Worm (Caenorhabditis elegans) whole organism, midembryonic: Measurements from ENCODE around the gene rpl-21.

Source experiments
- T22C8.4 ChIP-seq: fragments of 200-800 bp; sonication (Bioruptor generic); IDR thresholded peaks from 2 replicates; pipeline ENCODE4 v1.3.6; 2022; ENCODE audit warnings: missing genetic modification characterization, missing compliant biosample characterization
- cog-1 ChIP-seq: sonication (generic microtip); optimal IDR thresholded peaks from 2 replicates; lab custom pipeline; 2016; ENCODE audit warnings: missing genetic modification characterization, missing compliant biosample characterization
- flt-1 ChIP-seq: fragments of 200-800 bp; sonication (Bioruptor generic); IDR thresholded peaks from 2 replicates; pipeline ENCODE4 v1.3.6; 2022; ENCODE audit warnings: missing genetic modification characterization, missing compliant biosample characterization
- klf-2 ChIP-seq: fragments of 200-800 bp; sonication (Bioruptor generic); conservative IDR thresholded peaks from 2 replicates; pipeline ENCODE4 v1.3.6; 2022; ENCODE audit warnings: missing genetic modification reagents, missing genetic modification characterization, missing compliant biosample characterization
- med-1 ChIP-seq: sonication (generic microtip); optimal IDR thresholded peaks from 2 replicates; lab custom pipeline; 2017; ENCODE audit warnings: missing genetic modification characterization, mild to moderate bottlenecking, missing compliant biosample characterization, antibody characterized with exemption, missing genetic modification reagents; ENCODE audit not compliant: insufficient read depth
- ref-1 ChIP-seq: fragments of 200-800 bp; sonication (Bioruptor generic); conservative IDR thresholded peaks from 2 replicates; pipeline ENCODE4 v1.3.6; 2022; ENCODE audit warnings: missing genetic modification reagents, missing genetic modification characterization, missing compliant biosample characterization
- tab-1 ChIP-seq: fragments of 200-800 bp; sonication (Bioruptor generic); IDR thresholded peaks from 2 replicates; pipeline ENCODE4 v1.3.6; 2022; ENCODE audit warnings: missing genetic modification characterization, missing compliant biosample characterization
- ztf-23 ChIP-seq: fragments of 200-800 bp; sonication (Bioruptor generic); IDR thresholded peaks from 2 replicates; pipeline ENCODE4 v1.3.6; 2022; ENCODE audit warnings: missing genetic modification reagents, missing genetic modification characterization, missing compliant biosample characterization
- ztf-29 ChIP-seq: fragments of 200-800 bp; sonication (Bioruptor generic); IDR thresholded peaks from 2 replicates; pipeline ENCODE4 v1.3.6; 2022; ENCODE audit warnings: missing genetic modification reagents, missing genetic modification characterization, missing compliant biosample characterization

ce11 chrIII:8136517-8137099 is 6.6 kb upstream of the rpl-21 start:
- no peak for TF ChIP-seq T22C8.4 (GFP tag; lab: Robert Waterston, UW)
- TF ChIP-seq klf-2 (GFP tag; lab: Robert Waterston, UW), result no peak
- no peak for TF ChIP-seq flt-1 (GFP tag; lab: Robert Waterston, UW)
- no peak for TF ChIP-seq tab-1 (GFP tag; lab: Robert Waterston, UW)
- TF ChIP-seq ztf-23 (GFP tag; lab: Robert Waterston, UW), result no peak
- TF ChIP-seq cog-1 (tag; lab: Kevin White, UChicago), result no peak
- no peak for TF ChIP-seq ref-1 (GFP tag; lab: Robert Waterston, UW)
- TF ChIP-seq ztf-29 (GFP tag; lab: Robert Waterston, UW), result no peak
- TF ChIP-seq med-1 (GFP tag; lab: Kevin White, UChicago), result no peak
